Worm (Caenorhabditis elegans) whole organism, midembryonic: Measurements from ENCODE around the gene C18E9.7.

Experiments
- T22C8.4 ChIP-seq: fragments of 200-800 bp; sonication (Bioruptor generic); IDR thresholded peaks from 2 replicates; pipeline ENCODE4 v1.3.6; 2022; ENCODE audit warnings: missing genetic modification characterization, missing compliant biosample characterization
- cog-1 ChIP-seq: sonication (generic microtip); optimal IDR thresholded peaks from 2 replicates; lab custom pipeline; 2016; ENCODE audit warnings: missing genetic modification characterization, missing compliant biosample characterization
- flt-1 ChIP-seq: fragments of 200-800 bp; sonication (Bioruptor generic); IDR thresholded peaks from 2 replicates; pipeline ENCODE4 v1.3.6; 2022; ENCODE audit warnings: missing genetic modification characterization, missing compliant biosample characterization
- klf-2 ChIP-seq: fragments of 200-800 bp; sonication (Bioruptor generic); conservative IDR thresholded peaks from 2 replicates; pipeline ENCODE4 v1.3.6; 2022; ENCODE audit warnings: missing genetic modification reagents, missing genetic modification characterization, missing compliant biosample characterization
- med-1 ChIP-seq: sonication (generic microtip); optimal IDR thresholded peaks from 2 replicates; lab custom pipeline; 2017; ENCODE audit warnings: missing genetic modification characterization, mild to moderate bottlenecking, missing compliant biosample characterization, antibody characterized with exemption, missing genetic modification reagents; ENCODE audit not compliant: insufficient read depth
- ref-1 ChIP-seq: fragments of 200-800 bp; sonication (Bioruptor generic); conservative IDR thresholded peaks from 2 replicates; pipeline ENCODE4 v1.3.6; 2022; ENCODE audit warnings: missing genetic modification reagents, missing genetic modification characterization, missing compliant biosample characterization
- tab-1 ChIP-seq: fragments of 200-800 bp; sonication (Bioruptor generic); IDR thresholded peaks from 2 replicates; pipeline ENCODE4 v1.3.6; 2022; ENCODE audit warnings: missing genetic modification characterization, missing compliant biosample characterization
- ztf-23 ChIP-seq: fragments of 200-800 bp; sonication (Bioruptor generic); IDR thresholded peaks from 2 replicates; pipeline ENCODE4 v1.3.6; 2022; ENCODE audit warnings: missing genetic modification reagents, missing genetic modification characterization, missing compliant biosample characterization
- ztf-29 ChIP-seq: fragments of 200-800 bp; sonication (Bioruptor generic); IDR thresholded peaks from 2 replicates; pipeline ENCODE4 v1.3.6; 2022; ENCODE audit warnings: missing genetic modification reagents, missing genetic modification characterization, missing compliant biosample characterization

DNA sequence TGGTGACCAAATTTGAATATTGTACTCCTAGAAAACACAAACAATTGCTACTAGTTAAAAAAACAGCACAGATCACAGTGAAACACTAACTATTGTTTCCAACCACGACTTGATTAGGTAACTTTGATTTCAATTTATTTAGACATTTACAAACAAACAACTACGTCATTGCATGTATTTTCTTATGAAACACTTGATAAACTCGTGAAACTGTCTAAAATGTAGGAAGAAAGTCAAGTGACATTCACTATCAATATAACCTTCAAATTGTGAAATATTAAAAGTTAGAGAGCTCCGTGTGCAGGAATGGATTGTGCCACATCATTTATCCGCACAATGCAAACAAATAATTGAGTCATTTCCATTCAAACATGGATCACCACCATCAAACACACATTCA is 7.7 kb upstream of the C18E9.7 start:
- TF ChIP-seq flt-1 (GFP tag; lab: Robert Waterston, UW) (no peak), T22C8.4 (GFP tag; lab: Robert Waterston, UW) (no peak), ztf-29 (GFP tag; lab: Robert Waterston, UW) (no peak), tab-1 (GFP tag; lab: Robert Waterston, UW) (no peak), klf-2 (no peak), med-1 (GFP tag; lab: Kevin White, UChicago) (no peak), cog-1 (tag; lab: Kevin White, UChicago) (no peak), ref-1 (GFP tag; lab: Robert Waterston, UW) (no peak), ztf-23 (GFP tag; lab: Robert Waterston, UW) (no peak)
